Worm (Caenorhabditis elegans): ENCODE measurements around the gene B0250.7.

B0250.7 gene

ce11 chrV:20451793-20452192, 24.1 kb downstream of the B0250.7 start:
- TF ChIP-seq mxl-1 (tag; optimal IDR thresholded peaks at IDR 0.05) (no peak), aptf-3 (GFP tag; IDR thresholded peaks at IDR 0.05) (no peak), ceh-91 (GFP tag; IDR thresholded peaks at IDR 0.05) (no peak), mes-4 (tag; optimal IDR thresholded peaks at IDR 0.05) (no peak), tbx-9 (tag; optimal IDR thresholded peaks at IDR 0.05; ENCODE audit: borderline replicate concordance) (no peak), ceh-79 (tag; optimal IDR thresholded peaks at IDR 0.05) (no peak), ZK185.1 (tag; optimal IDR thresholded peaks at IDR 0.05; ENCODE audit: poor library complexity, severe bottlenecking) (no peak), Y56A3A.18 (GFP tag; IDR thresholded peaks at IDR 0.05) (no peak), F33H1.4 (GFP tag; IDR thresholded peaks at IDR 0.05) (no peak), Y67H2A.10 (GFP tag; conservative IDR thresholded peaks at IDR 0.05) (no peak)

DNA sequence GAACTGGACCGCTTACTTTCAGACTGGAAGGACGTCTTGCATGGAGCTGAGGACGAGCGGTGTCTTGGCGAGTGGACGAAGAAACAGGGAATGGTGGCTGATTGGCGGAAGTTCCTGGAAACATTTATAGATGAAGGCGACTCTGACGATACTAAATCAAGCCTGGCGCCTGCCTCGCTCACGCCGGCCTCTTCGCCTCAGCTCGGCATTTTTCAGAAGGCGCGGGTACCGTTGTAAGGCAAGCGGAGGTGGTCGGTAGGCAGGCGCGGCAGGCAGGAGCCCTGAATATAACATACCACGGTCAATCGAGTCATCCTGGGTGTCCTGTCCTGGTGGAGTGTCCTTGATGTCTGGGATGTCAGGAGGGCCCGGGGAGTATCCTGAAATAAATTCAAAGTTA, 30.0 kb downstream of the B0250.7 start:
- peak; percentile 83 for TF ChIP-seq zfh-2 (GFP tag; conservative IDR thresholded peaks at IDR 0.05)
- no peak for TF ChIP-seq hlh-12 (tag; optimal IDR thresholded peaks at IDR 0.05)
- no peak for TF ChIP-seq ceh-58 (GFP tag; IDR thresholded peaks at IDR 0.05)

DNA sequence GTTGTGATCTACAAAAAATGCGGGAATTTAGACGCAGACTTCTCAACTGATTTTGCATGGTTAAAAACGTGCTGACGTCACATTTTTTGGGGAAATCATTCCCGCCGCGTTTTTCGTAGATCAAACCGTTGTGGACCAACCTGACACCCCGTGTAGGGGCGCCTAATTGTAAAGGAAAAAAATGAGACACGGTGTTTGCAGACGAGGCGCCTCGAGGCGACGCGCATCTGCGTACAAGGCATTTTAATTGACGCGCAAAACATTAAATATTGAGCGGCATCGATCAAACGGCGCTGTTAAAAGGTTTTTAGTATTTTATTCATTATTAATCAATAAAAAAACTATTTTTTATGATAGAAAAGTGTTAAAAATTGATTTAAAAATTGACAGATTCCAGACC, 44.5 kb downstream of the B0250.7 start:
- TF ChIP-seq madf-6 (GFP tag; IDR thresholded peaks at IDR 0.05), result peak; percentile 70
- peak; percentile 56 for TF ChIP-seq xnd-1 (tag; optimal IDR thresholded peaks at IDR 0.05)
- TF ChIP-seq nfyb-1 (GFP tag; IDR thresholded peaks at IDR 0.05), result 0 out of 2 replicates have a peak, but pooled peaks have one; percentile 49
- peak; percentile 33; the same call in 1 of the 2 replicates for TF ChIP-seq dox-1 (GFP tag; IDR thresholded peaks at IDR 0.05)
- TF ChIP-seq D2030.7 (GFP tag; IDR thresholded peaks at IDR 0.05), result 0 out of 2 replicates have a peak, but pooled peaks have one; percentile 35
- TF ChIP-seq him-1 (tag; optimal IDR thresholded peaks at IDR 0.05), result peak; percentile 49

DNA sequence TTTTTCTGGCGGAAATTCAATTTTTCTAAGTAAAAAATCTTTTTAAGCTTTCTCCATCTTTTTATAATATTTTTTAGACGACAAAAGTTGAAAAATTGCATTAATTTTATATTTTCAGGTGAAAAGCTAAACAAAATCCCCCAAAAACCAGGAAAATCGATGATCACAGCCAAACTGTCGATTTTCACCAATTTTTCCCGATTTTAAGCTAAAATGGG, 50.8 kb downstream of the B0250.7 start, which contains the start of the genes fce-2 and F48F5.8:
Gene fce-2 (plus strand): TSS at position 119 of the 218 bp plus-strand sequence.
Gene F48F5.8 (plus strand): TSS at position 160 of the 218 bp plus-strand sequence.
- TF ChIP-seq F55B11.4 (tag; optimal IDR thresholded peaks at IDR 0.05; ENCODE audit: borderline replicate concordance, insufficient read depth), result no peak
- no peak for TF ChIP-seq nhr-80 (tag; optimal IDR thresholded peaks at IDR 0.05)
- no peak for TF ChIP-seq aptf-2 (GFP tag; conservative IDR thresholded peaks at IDR 0.05)
- no peak for TF ChIP-seq lir-1 (GFP tag; conservative IDR thresholded peaks at IDR 0.05)
- TF ChIP-seq F39B2.1 (GFP tag; IDR thresholded peaks at IDR 0.05), result no peak
- TF ChIP-seq ceh-79 (tag; optimal IDR thresholded peaks at IDR 0.05), result no peak
- TF ChIP-seq madf-3 (GFP tag; IDR thresholded peaks at IDR 0.05), result no peak
- no peak for TF ChIP-seq bed-2 (GFP tag; IDR thresholded peaks at IDR 0.05)
- no peak for TF ChIP-seq B0019.2 (GFP tag; conservative IDR thresholded peaks at IDR 0.05)
- no peak for TF ChIP-seq snpc-1.3 (tag; optimal IDR thresholded peaks at IDR 0.05; ENCODE audit: insufficient read depth)
- TF ChIP-seq athp-1 (tag; optimal IDR thresholded peaks at IDR 0.05), result no peak

- TF ChIP-seq unc-62 (GFP tag; optimal IDR thresholded peaks at IDR 0.05), result peak; percentile 23
- no peak for TF ChIP-seq nfya-1 (tag; optimal IDR thresholded peaks at IDR 0.05; ENCODE audit: borderline replicate concordance, insufficient read depth)
- TF ChIP-seq nhr-80 (tag; optimal IDR thresholded peaks at IDR 0.05), result peak; percentile 37
- TF ChIP-seq efl-1 (GFP tag; optimal IDR thresholded peaks at IDR 0.05), result peak; percentile 55
- TF ChIP-seq dpl-1 (GFP tag; optimal IDR thresholded peaks at IDR 0.05), result peak; percentile 46
- no peak for TF ChIP-seq cebp-1 (GFP tag; IDR thresholded peaks at IDR 0.05)
- TF ChIP-seq cebp-1 (tag; optimal IDR thresholded peaks at IDR 0.05), result peak; percentile 33
- TF ChIP-seq hmg-1.2 (GFP tag; IDR thresholded peaks at IDR 0.05), result peak; percentile 66; the same call in 1 of the 2 replicates
- TF ChIP-seq ccch-3 (GFP tag; optimal IDR thresholded peaks at IDR 0.05), result no peak
- TF ChIP-seq lag-1 (GFP tag; IDR thresholded peaks at IDR 0.05), result no peak
- TF ChIP-seq Y53F4B.3 (GFP tag; IDR thresholded peaks at IDR 0.05), result no peak
- TF ChIP-seq pbrm-1 (GFP tag; IDR thresholded peaks at IDR 0.05), result 0 out of 2 replicates have a peak, but pooled peaks have one; percentile 11
- peak; percentile 5; the same call in 1 of the 2 replicates for TF ChIP-seq dox-1 (GFP tag; IDR thresholded peaks at IDR 0.05)
- peak; percentile 20 for TF ChIP-seq ztf-26 (tag; optimal IDR thresholded peaks at IDR 0.05)
- TF ChIP-seq lin-54 (GFP tag; optimal IDR thresholded peaks at IDR 0.05), result peak; percentile 77
Measured at ce11 chrV:20424229-20425182, 51.4 kb downstream of the B0250.7 start.
